Fruit fly (Drosophila melanogaster): ENCODE results near the gene Imp.

The Imp gene

DNA sequence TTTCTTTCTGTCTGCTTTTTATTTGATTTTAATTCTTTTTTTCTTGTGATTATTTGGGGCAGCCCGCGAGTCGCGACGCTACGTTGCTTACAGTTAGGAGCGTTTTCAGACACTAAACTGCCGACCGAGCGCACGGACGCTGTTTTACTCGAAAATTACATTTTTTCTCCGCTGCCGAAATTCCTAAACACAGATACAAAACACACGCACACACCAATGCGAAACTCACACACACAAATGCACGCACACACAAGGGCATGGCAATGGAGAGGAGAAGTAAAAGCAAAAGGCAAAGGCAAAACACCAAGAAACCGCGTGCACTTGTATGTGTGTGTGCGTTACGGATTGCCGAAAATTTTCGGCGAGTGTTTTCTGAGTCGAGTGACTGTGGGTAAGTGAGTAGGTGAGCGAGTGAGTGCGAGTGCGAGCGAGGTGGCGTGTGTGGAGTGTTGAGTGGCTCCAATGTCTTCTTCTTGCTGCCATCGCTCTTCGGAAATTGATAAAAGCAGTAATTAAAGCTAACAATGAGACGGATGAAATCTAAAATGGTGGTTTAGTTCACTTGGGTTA is 8.5 kb downstream of the Imp start (continued):
- no peak for TF ChIP-seq toy (GFP tag; IDR thresholded peaks at IDR 0.05)
- no peak for TF ChIP-seq crc (GFP tag; optimal IDR thresholded peaks at IDR 0.05)
- peak; percentile 63 for TF ChIP-seq abd-A (tag; optimal IDR thresholded peaks at IDR 0.05)
- no peak for TF ChIP-seq CG4282 (GFP tag; optimal IDR thresholded peaks at IDR 0.05)
- TF ChIP-seq Bgb (GFP tag; IDR thresholded peaks at IDR 0.05; ENCODE audit: partially characterized antibody) = peak; percentile 75; the same call in 1 of the 2 replicates
- no peak for TF ChIP-seq CG10209 (GFP tag; optimal IDR thresholded peaks at IDR 0.05)
- TF ChIP-seq ssp (GFP tag; IDR thresholded peaks at IDR 0.05) = no peak
- no peak for TF ChIP-seq Xrp1 (GFP tag; IDR thresholded peaks at IDR 0.05)
- peak; percentile 1 for TF ChIP-seq CG9437 (GFP tag; optimal IDR thresholded peaks at IDR 0.05)
- TF ChIP-seq sqz (GFP tag; optimal IDR thresholded peaks at IDR 0.05) = peak; percentile 27
- TF ChIP-seq ranshi (GFP tag; IDR thresholded peaks at IDR 0.05) = no peak
- TF ChIP-seq gsb-n (tag; optimal IDR thresholded peaks at IDR 0.05) = no peak
- no peak for TF ChIP-seq CG14050 (GFP tag; IDR thresholded peaks at IDR 0.05)
- no peak for TF ChIP-seq CG15696 (tag; optimal IDR thresholded peaks at IDR 0.05)
- TF ChIP-seq zfh2 (GFP tag; optimal IDR thresholded peaks at IDR 0.05) = no peak
- TF ChIP-seq CG17802 (tag; optimal IDR thresholded peaks at IDR 0.05) = no peak
- no peak for TF ChIP-seq CG18619 (GFP tag; optimal IDR thresholded peaks at IDR 0.05)
- TF ChIP-seq CG2120 (GFP tag; optimal IDR thresholded peaks at IDR 0.05) = no peak
- TF ChIP-seq Opbp (GFP tag; IDR thresholded peaks at IDR 0.05; ENCODE audit: partially characterized antibody) = no peak; the same call in 1 of the 3 replicates
- no peak for TF ChIP-seq esg (GFP tag; conservative IDR thresholded peaks at IDR 0.05)
- no peak for TF ChIP-seq jing (GFP tag; optimal IDR thresholded peaks at IDR 0.05)
- no peak for TF ChIP-seq CG15514 (GFP tag; optimal IDR thresholded peaks at IDR 0.05)
- TF ChIP-seq mam (GFP tag; optimal IDR thresholded peaks at IDR 0.05) = no peak
- no peak for TF ChIP-seq bcd (GFP tag; optimal IDR thresholded peaks at IDR 0.05)
- no peak for TF ChIP-seq luna (GFP tag; optimal IDR thresholded peaks at IDR 0.05)
- no peak for TF ChIP-seq NfI (GFP tag; optimal IDR thresholded peaks at IDR 0.05)
- peak; percentile 28; the same call in 1 of the 2 replicates for TF ChIP-seq Scr (GFP tag; IDR thresholded peaks at IDR 0.05; ENCODE audit: partially characterized antibody)
- TF ChIP-seq onecut (GFP tag; IDR thresholded peaks at IDR 0.05) = no peak
- TF ChIP-seq CG12236 (GFP tag; optimal IDR thresholded peaks at IDR 0.05) = no peak
- no peak for TF ChIP-seq CG11085 (GFP tag; IDR thresholded peaks at IDR 0.05)
- TF ChIP-seq CG11504 (tag; optimal IDR thresholded peaks at IDR 0.05) = no peak
- TF ChIP-seq stc (GFP tag; IDR thresholded peaks at IDR 0.05) = no peak
- TF ChIP-seq Eip74EF (GFP tag; optimal IDR thresholded peaks at IDR 0.05) = no peak
- no peak for TF ChIP-seq sr (GFP tag; IDR thresholded peaks at IDR 0.05)
- TF ChIP-seq CTCF (GFP tag; optimal IDR thresholded peaks at IDR 0.05) = no peak
- no peak for TF ChIP-seq slbo (GFP tag; IDR thresholded peaks at IDR 0.05)
- no peak for TF ChIP-seq unpg (GFP tag; optimal IDR thresholded peaks at IDR 0.05)
- TF ChIP-seq row (GFP tag; IDR thresholded peaks at IDR 0.05) = no peak; the same call in 2 of the 3 replicates
- TF ChIP-seq CG6765 (GFP tag; optimal IDR thresholded peaks at IDR 0.05) = no peak
- no peak for TF ChIP-seq Atf6 (GFP tag; IDR thresholded peaks at IDR 0.05)
- no peak for TF ChIP-seq CG6254 (GFP tag; optimal IDR thresholded peaks at IDR 0.05)
- TF ChIP-seq dmrt11E (tag; optimal IDR thresholded peaks at IDR 0.05) = no peak
- TF ChIP-seq CG15011 (GFP tag; optimal IDR thresholded peaks at IDR 0.05) = no peak
- TF ChIP-seq Fer1 (GFP tag; optimal IDR thresholded peaks at IDR 0.05) = no peak
- no peak for TF ChIP-seq Antp (GFP tag; optimal IDR thresholded peaks at IDR 0.05)
- TF ChIP-seq CoRest (tag; optimal IDR thresholded peaks at IDR 0.05) = no peak
- TF ChIP-seq CG4424 (GFP tag; optimal IDR thresholded peaks at IDR 0.05) = no peak
- TF ChIP-seq CG5245 (GFP tag; optimal IDR thresholded peaks at IDR 0.05) = no peak
- TF ChIP-seq peb (GFP tag; IDR thresholded peaks at IDR 0.05) = no peak
- no peak for TF ChIP-seq Max (GFP tag; optimal IDR thresholded peaks at IDR 0.05)
- no peak for TF ChIP-seq ab (GFP tag; optimal IDR thresholded peaks at IDR 0.05)
